Worm (Caenorhabditis elegans) whole organism, L4 larva: ENCODE measurements around the gene W04D12.1.

Experiments
- F37D6.2 ChIP-seq: sonication (generic microtip); optimal IDR thresholded peaks from 2 replicates; lab custom pipeline; 2016; ENCODE audit warnings: mild to moderate bottlenecking, missing genetic modification characterization, missing compliant biosample characterization
- F44E2.7 ChIP-seq: fragments of 200-800 bp; sonication (Bioruptor generic); IDR thresholded peaks from 2 replicates; pipeline ENCODE4 v2.1.2; 2022; ENCODE audit warnings: missing genetic modification characterization, missing compliant biosample characterization
- F49E8.2 ChIP-seq: sonication (generic microtip); optimal IDR thresholded peaks from 2 replicates; lab custom pipeline; 2016; ENCODE audit warnings: missing compliant biosample characterization, mild to moderate bottlenecking, missing genetic modification characterization, borderline replicate concordance
- R02D3.7 ChIP-seq: fragments of 150-350 bp; sonication (generic microtip); optimal IDR thresholded peaks from 3 replicates; lab custom pipeline; 2014; ENCODE audit warnings: missing biosample characterization, missing genetic modification characterization
- T26A8.4 ChIP-seq: fragments of 200-800 bp; sonication (Bioruptor generic); IDR thresholded peaks from 2 replicates; pipeline ENCODE4 v1.3.6; 2022; ENCODE audit warnings: missing genetic modification characterization, missing compliant biosample characterization
- aly-2 ChIP-seq: sonication (generic microtip); optimal IDR thresholded peaks from 2 replicates; lab custom pipeline; 2018; ENCODE audit warnings: missing biosample characterization, missing genetic modification characterization
- attf-4 ChIP-seq: sonication (generic microtip); optimal IDR thresholded peaks from 3 replicates; lab custom pipeline; 2017; ENCODE audit warnings: missing biosample characterization, missing genetic modification characterization
- ceh-20 ChIP-seq: fragments of 200-800 bp; sonication (Bioruptor generic); IDR thresholded peaks from 2 replicates; pipeline ENCODE4 v1.3.6; 2022; ENCODE audit warnings: missing genetic modification reagents, missing genetic modification characterization, missing compliant biosample characterization
- ceh-82 ChIP-seq: sonication (generic microtip); optimal IDR thresholded peaks from 2 replicates; lab custom pipeline; 2017; ENCODE audit warnings: missing biosample characterization, missing genetic modification characterization
- ctbp-1 ChIP-seq: fragments of 200-800 bp; sonication (Bioruptor generic); IDR thresholded peaks from 2 replicates; pipeline ENCODE4 v1.3.6; 2022; ENCODE audit warnings: missing genetic modification reagents, missing genetic modification characterization, missing compliant biosample characterization
- daf-12 ChIP-seq: fragments of 150-350 bp; optimal IDR thresholded peaks from 2 replicates; lab custom pipeline; 2014; ENCODE audit warnings: missing biosample characterization, missing genetic modification reagents, missing genetic modification characterization
- daf-8 ChIP-seq: fragments of 200-800 bp; sonication (Bioruptor generic); IDR thresholded peaks from 2 replicates; pipeline ENCODE4 v1.3.6; 2022; ENCODE audit warnings: missing genetic modification characterization, missing compliant biosample characterization
- dmd-8 ChIP-seq: fragments of 200-800 bp; sonication (Bioruptor generic); IDR thresholded peaks from 2 replicates; pipeline ENCODE4 v1.3.6; 2022; ENCODE audit warnings: missing genetic modification characterization, missing compliant biosample characterization
- dmd-9 ChIP-seq: fragments of 200-800 bp; sonication (Bioruptor generic); IDR thresholded peaks from 2 replicates; pipeline ENCODE4 v1.3.6; 2022; ENCODE audit warnings: missing genetic modification reagents, missing genetic modification characterization, missing compliant biosample characterization
- duxl-1 ChIP-seq: sonication (generic microtip); optimal IDR thresholded peaks from 2 replicates; lab custom pipeline; 2016; ENCODE audit warnings: mild to moderate bottlenecking, missing genetic modification characterization, moderate library complexity, missing compliant biosample characterization; ENCODE audit not compliant: poor library complexity
- dve-1 ChIP-seq: sonication (generic microtip); optimal IDR thresholded peaks from 2 replicates; lab custom pipeline; 2017; ENCODE audit warnings: antibody characterized with exemption, mild to moderate bottlenecking, missing genetic modification characterization, missing compliant biosample characterization; ENCODE audit not compliant: insufficient read depth
- egl-27 ChIP-seq: sonication (generic microtip); optimal IDR thresholded peaks from 3 replicates; lab custom pipeline; 2017; ENCODE audit warnings: missing biosample characterization, missing genetic modification reagents, missing genetic modification characterization
- egl-43 ChIP-seq: fragments of 200-800 bp; sonication (Bioruptor generic); IDR thresholded peaks from 2 replicates; pipeline ENCODE4 v1.3.6; 2022; ENCODE audit warnings: missing genetic modification reagents, missing genetic modification characterization, missing compliant biosample characterization
- gei-8 ChIP-seq: fragments of 200-800 bp; sonication (Bioruptor generic); optimal IDR thresholded peaks from 2 replicates; lab custom pipeline; 2018; ENCODE audit warnings: mild to moderate bottlenecking, missing genetic modification characterization, missing compliant biosample characterization
- hif-1 ChIP-seq, 2 experiments: sonication (generic microtip); optimal IDR thresholded peaks; 2 replicates each; lab custom pipeline; 2016 to 2017; ENCODE audit warnings: missing compliant biosample characterization in 2 of 2, missing genetic modification characterization in 2 of 2, missing genetic modification reagents in 2 of 2, missing genotype in 2 of 2, mild to moderate bottlenecking in 1 of 2
- hlh-30 ChIP-seq: sonication (generic microtip); optimal IDR thresholded peaks from 2 replicates; lab custom pipeline; 2017; ENCODE audit warnings: antibody characterized with exemption, mild to moderate bottlenecking, missing genetic modification characterization, missing compliant biosample characterization; ENCODE audit not compliant: insufficient read depth
- lin-1 ChIP-seq: fragments of 200-800 bp; sonication (Bioruptor generic); IDR thresholded peaks from 2 replicates; pipeline ENCODE4 v1.3.6; 2022; ENCODE audit warnings: missing genetic modification reagents, missing genetic modification characterization, missing compliant biosample characterization
- lin-13 ChIP-seq: fragments of 150-350 bp; optimal IDR thresholded peaks from 2 replicates; lab custom pipeline; 2014; ENCODE audit warnings: missing biosample characterization, missing genetic modification reagents, missing genetic modification characterization
- lin-15B ChIP-seq: fragments of 150-350 bp; sonication (generic microtip); optimal IDR thresholded peaks from 3 replicates; lab custom pipeline; 2014; ENCODE audit warnings: missing biosample characterization, missing genetic modification characterization
- lin-29 ChIP-seq: fragments of 200-800 bp; sonication (Bioruptor generic); IDR thresholded peaks from 2 replicates; pipeline ENCODE4 v1.3.6; 2022; ENCODE audit warnings: missing genetic modification reagents, missing genetic modification characterization, missing compliant biosample characterization
- lin-38 ChIP-seq: fragments of 200-800 bp; sonication (Bioruptor generic); IDR thresholded peaks from 2 replicates; pipeline ENCODE4 v1.3.6; 2022; ENCODE audit warnings: missing genetic modification reagents, missing genetic modification characterization, missing compliant biosample characterization
- lsy-2 ChIP-seq, 2 experiments: fragments of 150-350 bp in 1 of 2; sonication (generic microtip) in 1 of 2; optimal IDR thresholded peaks; 2 replicates each; lab custom pipeline; 2014 to 2017; ENCODE audit warnings: missing biosample characterization in 2 of 2, missing genetic modification characterization in 2 of 2
- mdl-1 ChIP-seq, 2 experiments: fragments of 150-350 bp in 1 of 2; sonication (generic microtip) in 1 of 2; optimal IDR thresholded peaks; 2 replicates each; lab custom pipeline; 2014 to 2017; ENCODE audit warnings: missing biosample characterization in 2 of 2, missing genetic modification characterization in 2 of 2
- mep-1 ChIP-seq: fragments of 150-350 bp; sonication (generic microtip); optimal IDR thresholded peaks from 3 replicates; lab custom pipeline; 2014; ENCODE audit warnings: missing biosample characterization, missing genetic modification characterization
- mxl-3 ChIP-seq: fragments of 200-800 bp; sonication (Bioruptor generic); optimal IDR thresholded peaks from 2 replicates; lab custom pipeline; 2018; ENCODE audit warnings: mild to moderate bottlenecking, missing genetic modification characterization, missing compliant biosample characterization
- nhr-102 ChIP-seq: sonication (generic microtip); optimal IDR thresholded peaks from 2 replicates; lab custom pipeline; 2016; ENCODE audit warnings: mild to moderate bottlenecking, missing genetic modification characterization, moderate library complexity, missing compliant biosample characterization
- nhr-11 ChIP-seq: fragments of 150-350 bp; optimal IDR thresholded peaks from 2 replicates; lab custom pipeline; 2014; ENCODE audit warnings: missing biosample characterization, missing genetic modification characterization
- nhr-237 ChIP-seq: sonication (generic microtip); optimal IDR thresholded peaks from 2 replicates; lab custom pipeline; 2017; ENCODE audit warnings: missing biosample characterization, missing genetic modification characterization
- nhr-25 ChIP-seq: sonication (generic microtip); optimal IDR thresholded peaks from 2 replicates; lab custom pipeline; 2017; ENCODE audit warnings: missing genetic modification characterization, mild to moderate bottlenecking, missing compliant biosample characterization, antibody characterized with exemption, moderate library complexity, borderline replicate concordance; ENCODE audit not compliant: insufficient read depth
- nhr-28 ChIP-seq: fragments of 150-350 bp; optimal IDR thresholded peaks from 2 replicates; lab custom pipeline; 2014; ENCODE audit warnings: missing biosample characterization, missing genetic modification characterization
- nhr-6 ChIP-seq: fragments of 150-350 bp; optimal IDR thresholded peaks from 2 replicates; lab custom pipeline; 2014; ENCODE audit warnings: missing biosample characterization, missing genetic modification characterization
- php-3 ChIP-seq: fragments of 200-800 bp; sonication (Bioruptor generic); IDR thresholded peaks from 2 replicates; pipeline ENCODE4 v1.3.6; 2022; ENCODE audit warnings: missing genetic modification reagents, missing genetic modification characterization, missing compliant biosample characterization
- pqm-1 ChIP-seq: sonication (generic microtip); optimal IDR thresholded peaks from 2 replicates; lab custom pipeline; 2017; ENCODE audit warnings: missing biosample characterization, missing genetic modification characterization
- sdz-12 ChIP-seq: fragments of 200-800 bp; sonication (Bioruptor generic); optimal IDR thresholded peaks from 2 replicates; lab custom pipeline; 2018; ENCODE audit warnings: mild to moderate bottlenecking, missing genetic modification characterization, missing compliant biosample characterization
- snpc-4 ChIP-seq: fragments of 150-350 bp; optimal IDR thresholded peaks from 2 replicates; lab custom pipeline; 2014; ENCODE audit warnings: missing biosample characterization, missing genetic modification characterization
- spr-1 ChIP-seq: sonication (generic microtip); optimal IDR thresholded peaks from 2 replicates; lab custom pipeline; 2016; ENCODE audit warnings: mild to moderate bottlenecking, missing genetic modification characterization, missing compliant biosample characterization
- spr-3 ChIP-seq: fragments of 200-800 bp; sonication (Bioruptor generic); optimal IDR thresholded peaks from 2 replicates; lab custom pipeline; 2018; ENCODE audit warnings: mild to moderate bottlenecking, missing genetic modification characterization, missing compliant biosample characterization
- tag-97 ChIP-seq: fragments of 200-800 bp; sonication (Bioruptor generic); IDR thresholded peaks from 2 replicates; pipeline ENCODE4 v1.3.6; 2022; ENCODE audit warnings: missing genetic modification characterization, missing compliant biosample characterization
- unc-130 ChIP-seq: sonication (generic microtip); optimal IDR thresholded peaks from 2 replicates; lab custom pipeline; 2016; ENCODE audit warnings: missing genetic modification reagents, missing genetic modification characterization, missing compliant biosample characterization
- unc-62 ChIP-seq, 3 experiments: fragments of 150-350 bp in 1 of 3; sonication (generic microtip); optimal IDR thresholded peaks in 2 of 3; peaks in 1 of 3; 1 replicate in 1 of 3; 2 replicates in 2 of 3; lab custom pipeline; 2014 to 2017; ENCODE audit warnings: missing biosample characterization in 3 of 3, missing genetic modification characterization in 3 of 3, missing genetic modification reagents in 3 of 3, missing genotype in 1 of 3
- zag-1 ChIP-seq: fragments of 150-350 bp; optimal IDR thresholded peaks from 2 replicates; lab custom pipeline; 2014; ENCODE audit warnings: missing biosample characterization, missing genetic modification characterization
- zfp-2 ChIP-seq: sonication (generic microtip); optimal IDR thresholded peaks from 2 replicates; lab custom pipeline; 2016; ENCODE audit warnings: mild to moderate bottlenecking, missing genetic modification characterization, missing compliant biosample characterization
- zip-2 ChIP-seq: fragments of 150-350 bp; optimal IDR thresholded peaks from 2 replicates; lab custom pipeline; 2014; ENCODE audit warnings: missing biosample characterization, missing genetic modification characterization
- ztf-11 ChIP-seq: fragments of 150-350 bp; optimal IDR thresholded peaks from 2 replicates; lab custom pipeline; 2014; ENCODE audit warnings: missing biosample characterization, missing genetic modification characterization

W04D12.1 gene

DNA sequence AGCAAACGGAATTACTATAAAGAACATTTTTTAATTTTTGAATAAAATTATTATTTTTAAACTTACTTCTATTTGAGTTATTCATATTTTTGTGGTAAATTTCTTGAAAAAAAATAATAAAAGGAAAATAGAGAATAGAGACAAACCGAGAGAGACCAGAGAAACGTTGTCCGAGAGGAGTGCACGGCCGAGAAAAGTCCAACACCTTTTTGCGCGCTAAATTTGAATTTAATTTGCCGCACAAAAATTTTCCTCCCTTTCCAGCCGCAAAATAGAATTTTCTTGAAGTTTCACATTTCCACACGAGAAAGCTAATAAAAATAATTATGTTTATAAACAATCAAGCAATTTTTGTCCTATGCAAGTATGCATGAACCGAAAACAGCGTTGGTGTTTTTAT lies 35.0 kb downstream of the W04D12.1 start, which contains the start of the genes F01F1.11 and F01F1.3 (continued):
- no peak for TF ChIP-seq ceh-20
- peak; percentile 83 for TF ChIP-seq unc-130 (GFP tag; lab: Kevin White, UChicago)
- peak; percentile 75 for TF ChIP-seq dve-1 (tag; lab: Kevin White, UChicago)
- peak; percentile 39 for TF ChIP-seq nhr-102 (tag; lab: Kevin White, UChicago)
- TF ChIP-seq dmd-9 (GFP tag; lab: Robert Waterston, UW) = peak; percentile 77; the same call in 1 of the 2 replicates
- TF ChIP-seq dmd-8 (GFP tag; lab: Robert Waterston, UW) = no peak
- peak; percentile 68 for TF ChIP-seq duxl-1 (tag; lab: Kevin White, UChicago)
- TF ChIP-seq tag-97 = no peak
- TF ChIP-seq lin-15B = no peak
- TF ChIP-seq lin-38 = peak; percentile 72
- TF ChIP-seq lin-29 = no peak
- TF ChIP-seq ctbp-1 (GFP tag; lab: Robert Waterston, UW) = no peak
- no peak for TF ChIP-seq mxl-3 (GFP tag; lab: Kevin White, UChicago)
- TF ChIP-seq R02D3.7 (tag; lab: Kevin White, UChicago) = no peak
- TF ChIP-seq T26A8.4 (GFP tag; lab: Robert Waterston, UW) = peak; percentile 50; the same call in 1 of the 2 replicates
- TF ChIP-seq lin-1 (GFP tag; lab: Robert Waterston, UW) = no peak
- TF ChIP-seq nhr-237 (tag; lab: Kevin White, UChicago) = no peak
- no peak for TF ChIP-seq egl-27 (tag; lab: Kevin White, UChicago)
- no peak for TF ChIP-seq zfp-2 (tag; lab: Kevin White, UChicago)
- TF ChIP-seq spr-1 (tag; lab: Kevin White, UChicago) = no peak
- TF ChIP-seq attf-4 = no peak
- TF ChIP-seq sdz-12 (GFP tag; lab: Kevin White, UChicago) = no peak
- peak in 1 of 2 experiments; percentile 90 for TF ChIP-seq hif-1 (tag; optimal IDR thresholded peaks at IDR 0.05; lab: Kevin White, UChicago)
- no peak for TF ChIP-seq zag-1 (tag; lab: Kevin White, UChicago)
- no peak for TF ChIP-seq nhr-11
- peak; percentile 57 for TF ChIP-seq mep-1 (tag; lab: Kevin White, UChicago)
- no peak for TF ChIP-seq pqm-1
- no peak for TF ChIP-seq egl-43
- TF ChIP-seq daf-8 = no peak
- peak; percentile 26 for TF ChIP-seq lin-13
- TF ChIP-seq daf-12 (tag; lab: Kevin White, UChicago) = no peak
- no peak for TF ChIP-seq gei-8
- no peak for TF ChIP-seq F44E2.7
- peak in 1 of 2 experiments; percentile 89 for TF ChIP-seq lsy-2 (tag; optimal IDR thresholded peaks at IDR 0.05; lab: Kevin White, UChicago)
- peak; percentile 62 for TF ChIP-seq nhr-6 (tag; lab: Kevin White, UChicago)
- peak; percentile 30 for TF ChIP-seq F37D6.2
- no peak for TF ChIP-seq snpc-4 (tag; lab: Kevin White, UChicago)

DNA sequence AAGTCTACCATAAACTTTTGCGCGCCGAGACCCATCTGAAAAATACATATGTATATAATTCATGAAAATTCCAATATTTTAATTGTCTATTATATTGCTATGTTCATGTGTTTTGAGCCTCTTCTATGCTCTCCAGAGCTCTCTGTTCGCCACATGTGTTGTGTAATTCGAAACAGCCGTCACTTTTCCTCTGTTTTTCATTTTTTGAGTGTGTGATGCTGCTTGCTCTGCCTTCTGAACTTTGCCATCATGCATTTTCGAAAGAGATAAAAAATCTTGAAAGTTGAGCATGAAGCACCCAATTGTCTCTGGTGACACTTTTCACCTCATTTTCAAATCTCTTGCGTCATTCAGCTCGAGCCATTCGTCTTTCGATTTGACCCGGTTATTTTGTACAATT lies 35.6 kb downstream of the W04D12.1 start:
- TF ChIP-seq unc-62 (GFP tag; optimal IDR thresholded peaks at IDR 0.05 in 1 of 2; lab: Kevin White, UChicago) (peak in 1 of 2 experiments; percentile 87), unc-62 (tag; optimal IDR thresholded peaks at IDR 0.05; lab: Kevin White, UChicago) (no peak), ceh-82 (tag; lab: Kevin White, UChicago) (no peak), aly-2 (no peak), lin-15B (no peak)

DNA sequence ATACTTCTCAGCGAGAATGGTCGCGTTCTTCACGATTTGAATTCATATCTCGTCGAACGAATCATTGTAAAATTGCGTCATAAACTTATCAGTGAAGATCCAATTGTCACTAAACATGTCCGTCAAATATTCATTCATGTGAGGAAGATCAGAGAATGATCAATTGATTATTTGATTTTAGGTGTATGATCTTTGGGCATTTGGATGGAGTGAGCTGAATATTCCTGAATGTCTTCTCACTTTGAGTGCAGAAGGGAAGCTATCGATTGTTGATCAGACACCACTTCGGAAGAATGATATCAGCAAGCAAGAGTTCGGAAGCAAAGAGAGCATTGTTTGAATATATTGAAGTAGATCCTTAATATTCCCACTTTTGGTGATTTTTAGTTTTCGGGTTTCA lies 37.5 kb downstream of the W04D12.1 start:
- TF ChIP-seq snpc-4 (tag; lab: Kevin White, UChicago) = no peak
- no peak for TF ChIP-seq ctbp-1 (GFP tag; lab: Robert Waterston, UW)
- TF ChIP-seq F37D6.2 = no peak
- TF ChIP-seq F49E8.2 (tag; lab: Kevin White, UChicago) = no peak
- no peak for TF ChIP-seq attf-4
- TF ChIP-seq nhr-25 (tag; lab: Kevin White, UChicago) = peak; percentile 85
- no peak for TF ChIP-seq daf-12 (tag; lab: Kevin White, UChicago)
- TF ChIP-seq spr-3 (GFP tag; lab: Kevin White, UChicago) = no peak
- TF ChIP-seq php-3 (GFP tag; lab: Robert Waterston, UW) = no peak
- peak in 1 of 2 experiments; percentile 31 for TF ChIP-seq mdl-1 (tag; optimal IDR thresholded peaks at IDR 0.05; lab: Kevin White, UChicago)
- TF ChIP-seq F44E2.7 = no peak
- TF ChIP-seq duxl-1 (tag; lab: Kevin White, UChicago) = no peak
- TF ChIP-seq zip-2 (tag; lab: Kevin White, UChicago) = no peak
- TF ChIP-seq nhr-102 (tag; lab: Kevin White, UChicago) = peak; percentile 51
- TF ChIP-seq nhr-28 (tag; lab: Kevin White, UChicago) = no peak
- TF ChIP-seq hlh-30 (tag; lab: Kevin White, UChicago) = peak; percentile 55
- no peak for TF ChIP-seq nhr-11
- no peak for TF ChIP-seq unc-130 (GFP tag; lab: Kevin White, UChicago)
- no peak for TF ChIP-seq ztf-11 (tag; lab: Kevin White, UChicago)
